Fruit fly (Drosophila melanogaster) whole organism, embryonic: ENCODE measurements around the gene UQCR-C1.

Experiments
- CG10979 ChIP-seq: fragments of 200-800 bp; sonication (Bioruptor generic); optimal IDR thresholded peaks from 2 replicates; lab custom pipeline; 2018; ENCODE audit warnings: missing biosample characterization, mild to moderate bottlenecking, missing genetic modification characterization, moderate library complexity
- CG12236 ChIP-seq: fragments of 200-800 bp; sonication (Bioruptor generic); optimal IDR thresholded peaks from 2 replicates; lab custom pipeline; 2016; ENCODE audit warnings: missing biosample characterization, missing genetic modification characterization
- CG1233 ChIP-seq: fragments of 200-800 bp; sonication (Bioruptor generic); optimal IDR thresholded peaks from 4 replicates; lab custom pipeline; 2018; ENCODE audit warnings: missing biosample characterization, mild to moderate bottlenecking, missing genetic modification characterization
- CG16779 ChIP-seq: fragments of 200-800 bp; sonication (Bioruptor generic); IDR thresholded peaks from 2 replicates; pipeline ENCODE4 v1.3.6; 2022; ENCODE audit warnings: missing biosample characterization, missing genetic modification characterization
- CG3995 ChIP-seq: fragments of 200-800 bp; sonication (Bioruptor generic); optimal IDR thresholded peaks from 3 replicates; lab custom pipeline; 2016; ENCODE audit warnings: missing biosample characterization, missing genetic modification characterization
- Hr39 ChIP-seq: fragments of >200 bp; optimal IDR thresholded peaks from 2 replicates; lab custom pipeline; 2017
- Sin3A ChIP-seq: fragments of >200 bp; optimal IDR thresholded peaks from 2 replicates; lab custom pipeline; 2018
- dm ChIP-seq: fragments of 200-800 bp; sonication (Bioruptor generic); optimal IDR thresholded peaks from 3 replicates; lab custom pipeline; 2016; ENCODE audit warnings: missing biosample characterization, missing genetic modification characterization
- fd3F ChIP-seq: fragments of 200-800 bp; sonication (Bioruptor generic); optimal IDR thresholded peaks from 2 replicates; lab custom pipeline; 2018; ENCODE audit warnings: missing biosample characterization, mild to moderate bottlenecking, missing genetic modification characterization, moderate library complexity
- psq ChIP-seq: fragments of 200-800 bp; sonication (Bioruptor generic); optimal IDR thresholded peaks from 2 replicates; lab custom pipeline; 2017; ENCODE audit warnings: missing biosample characterization, missing genetic modification characterization
- repo ChIP-seq: fragments of 200-800 bp; sonication (Bioruptor generic); optimal IDR thresholded peaks from 2 replicates; lab custom pipeline; 2016; ENCODE audit warnings: missing biosample characterization, missing genetic modification characterization
- stwl ChIP-seq: fragments of 200-800 bp; sonication (Bioruptor generic); optimal IDR thresholded peaks from 3 replicates; lab custom pipeline; 2018; ENCODE audit warnings: missing biosample characterization, mild to moderate bottlenecking, missing genetic modification characterization, moderate library complexity
- zfh2 ChIP-seq: fragments of 200-800 bp; sonication (Bioruptor generic); optimal IDR thresholded peaks from 2 replicates; lab custom pipeline; 2016; ENCODE audit warnings: missing biosample characterization, missing genetic modification characterization

dm6 chr3R:14875965-14876331 lies 14.1 kb upstream of the UQCR-C1 start:
- TF ChIP-seq Hr39 (lab: Kevin White, UChicago): no peak
- no peak for TF ChIP-seq CG3995
- no peak for TF ChIP-seq stwl (tag; lab: Kevin White, UChicago)
- TF ChIP-seq CG16779 (GFP tag; lab: Robert Waterston, UW): no peak
- TF ChIP-seq fd3F (GFP tag; lab: Kevin White, UChicago): no peak
- TF ChIP-seq CG12236 (GFP tag; lab: Kevin White, UChicago): no peak
- no peak for TF ChIP-seq CG10979 (tag; lab: Kevin White, UChicago)
- TF ChIP-seq dm (GFP tag; lab: Kevin White, UChicago): no peak
- no peak for TF ChIP-seq repo (GFP tag; lab: Kevin White, UChicago)
- TF ChIP-seq psq (GFP tag; lab: Kevin White, UChicago): no peak
- TF ChIP-seq zfh2 (GFP tag; lab: Kevin White, UChicago): no peak
- no peak for TF ChIP-seq Sin3A (lab: Kevin White, UChicago)
- no peak for TF ChIP-seq CG1233 (GFP tag; lab: Kevin White, UChicago)
